Worm (Caenorhabditis elegans): ENCODE results near the gene mrpl-40.

The mrpl-40 gene

ce11 chrIII:89155-89554 is 1.8 kb downstream of the mrpl-40 start (continued):
- peak; percentile 27 for TF ChIP-seq zip-4 (GFP tag; optimal IDR thresholded peaks at IDR 0.05)
- TF ChIP-seq blmp-1 (tag; optimal IDR thresholded peaks at IDR 0.05), result no peak
- no peak for TF ChIP-seq sox-4 (tag; optimal IDR thresholded peaks at IDR 0.05)
- no peak for TF ChIP-seq F16B12.6 (tag; optimal IDR thresholded peaks at IDR 0.05)
- TF ChIP-seq hlh-17 (GFP tag; optimal IDR thresholded peaks at IDR 0.05; ENCODE audit: borderline replicate concordance), result no peak
- peak; percentile 43 for TF ChIP-seq ama-1 (optimal IDR thresholded peaks at IDR 0.05)
- TF ChIP-seq sptf-1 (tag; optimal IDR thresholded peaks at IDR 0.05), result no peak
- TF ChIP-seq nhr-77 (tag; optimal IDR thresholded peaks at IDR 0.05), result peak; percentile 42
- TF ChIP-seq xbp-1 (tag; optimal IDR thresholded peaks at IDR 0.05), result peak; percentile 26
- TF ChIP-seq ceh-82 (tag; optimal IDR thresholded peaks at IDR 0.05), result peak in 2 of 3 experiments; percentile 17 to 31
- no peak for TF ChIP-seq Y116A8C.19 (tag; optimal IDR thresholded peaks at IDR 0.05; ENCODE audit: borderline replicate concordance)
- TF ChIP-seq swsn-7 (tag; optimal IDR thresholded peaks at IDR 0.05), result peak; percentile 49
- TF ChIP-seq ets-5 (GFP tag; IDR thresholded peaks at IDR 0.05), result no peak
- TF ChIP-seq elt-2 (tag; optimal IDR thresholded peaks at IDR 0.05), result peak; percentile 52
- TF ChIP-seq mab-9 (GFP tag; IDR thresholded peaks at IDR 0.05), result no peak
- peak; percentile 69 for TF ChIP-seq snu-23 (GFP tag; optimal IDR thresholded peaks at IDR 0.05)
- no peak for TF ChIP-seq mef-2 (tag; optimal IDR thresholded peaks at IDR 0.05)
- peak; percentile 15 to 56 for TF ChIP-seq lin-35 (GFP tag; optimal IDR thresholded peaks at IDR 0.05)
- TF ChIP-seq unc-30 (tag; optimal IDR thresholded peaks at IDR 0.05), result no peak
- no peak for TF ChIP-seq fkh-10 (GFP tag; optimal IDR thresholded peaks at IDR 0.05)
- TF ChIP-seq snpc-4 (tag; optimal IDR thresholded peaks at IDR 0.05), result no peak
- TF ChIP-seq C04F5.9 (tag; optimal IDR thresholded peaks at IDR 0.05), result peak; percentile 5
- peak; percentile 2 for TF ChIP-seq lin-15B (tag; optimal IDR thresholded peaks at IDR 0.05)
- no peak for TF ChIP-seq nhr-76 (tag; optimal IDR thresholded peaks at IDR 0.05)
- TF ChIP-seq ceh-63 (GFP tag; optimal IDR thresholded peaks at IDR 0.05), result no peak
- TF ChIP-seq unc-130 (tag; optimal IDR thresholded peaks at IDR 0.05), result no peak
- no peak for TF ChIP-seq nhr-12 (tag; optimal IDR thresholded peaks at IDR 0.05)
- peak; percentile 32; the same call in 1 of the 2 replicates for TF ChIP-seq grh-1 (GFP tag; IDR thresholded peaks at IDR 0.05)
- TF ChIP-seq jun-1 (tag; optimal IDR thresholded peaks at IDR 0.05), result peak; percentile 16
- peak; percentile 26 for TF ChIP-seq irx-1 (tag; optimal IDR thresholded peaks at IDR 0.05)
- TF ChIP-seq nhr-11 (tag; optimal IDR thresholded peaks at IDR 0.05), result no peak
- TF ChIP-seq fos-1 (tag; optimal IDR thresholded peaks at IDR 0.05), result peak; percentile 13
- no peak for TF ChIP-seq nhr-84 (tag; optimal IDR thresholded peaks at IDR 0.05)

ce11 chrIII:92247-92646 is 4.9 kb downstream of the mrpl-40 start:
- no peak for TF ChIP-seq zag-1 (tag; optimal IDR thresholded peaks at IDR 0.05)
- TF ChIP-seq efl-1 (optimal IDR thresholded peaks at IDR 0.05), result no peak
- TF ChIP-seq efl-1 (GFP tag; optimal IDR thresholded peaks at IDR 0.05 in 1 of 2), result peak in 1 of 2 experiments; percentile 90

ce11 chrIII:94759-95330 is 7.5 kb downstream of the mrpl-40 start, which contains the start of gene pat-4:
pat-4 (minus strand) TSS chrIII:94809.
- TF ChIP-seq fos-1 (tag; optimal IDR thresholded peaks at IDR 0.05) (no peak), lin-14 (GFP tag; optimal IDR thresholded peaks at IDR 0.05) (peak; percentile 80), tlp-1 (tag; optimal IDR thresholded peaks at IDR 0.05) (no peak), swsn-7 (tag; optimal IDR thresholded peaks at IDR 0.05) (peak; percentile 45), ceh-63 (GFP tag; optimal IDR thresholded peaks at IDR 0.05) (no peak), nhr-28 (tag; optimal IDR thresholded peaks at IDR 0.05) (no peak), dsc-1 (tag; optimal IDR thresholded peaks at IDR 0.05) (peak; percentile 11), ceh-88 (GFP tag; IDR thresholded peaks at IDR 0.05) (no peak), ceh-82 (tag; optimal IDR thresholded peaks at IDR 0.05) (peak in 2 of 3 experiments; percentile 20 to 22), unc-130 (tag; optimal IDR thresholded peaks at IDR 0.05) (no peak), fkh-8 (tag; optimal IDR thresholded peaks at IDR 0.05) (no peak), rnt-1 (tag; optimal IDR thresholded peaks at IDR 0.05) (peak; percentile 38), nhr-84 (tag; optimal IDR thresholded peaks at IDR 0.05) (no peak), hlh-17 (GFP tag; optimal IDR thresholded peaks at IDR 0.05; ENCODE audit: borderline replicate concordance) (no peak), tbx-2 (tag; optimal IDR thresholded peaks at IDR 0.05) (peak; percentile 23), C34B4.2 (tag; optimal IDR thresholded peaks at IDR 0.05) (no peak), lin-35 (GFP tag; optimal IDR thresholded peaks at IDR 0.05) (peak in 1 of 2 experiments; percentile 1), hpl-2 (GFP tag; optimal IDR thresholded peaks at IDR 0.05) (no peak), sptf-1 (tag; optimal IDR thresholded peaks at IDR 0.05) (no peak), unc-98 (GFP tag; IDR thresholded peaks at IDR 0.05) (no peak), nhr-20 (tag; optimal IDR thresholded peaks at IDR 0.05) (peak; percentile 40), dpl-1 (GFP tag; optimal IDR thresholded peaks at IDR 0.05) (peak in 1 of 3 experiments; percentile 9), lin-15B (tag; optimal IDR thresholded peaks at IDR 0.05) (no peak), efl-1 (optimal IDR thresholded peaks at IDR 0.05) (peak; percentile 13 to 30), efl-1 (GFP tag; optimal IDR thresholded peaks at IDR 0.05 in 1 of 2) (no peak), egl-13 (tag; optimal IDR thresholded peaks at IDR 0.05) (no peak)

All from whole organism, L1 larva.